Fruit fly (Drosophila melanogaster): ENCODE results near the gene CG5478.

- peak in 1 of 2 experiments; percentile 13 for TF ChIP-seq CTCF (optimal IDR thresholded peaks at IDR 0.05)
- TF ChIP-seq CG8478 (optimal IDR thresholded peaks at IDR 0.05), result no peak
Measured at dm6 chr3R:15972298-15972978, 38.9 kb upstream of the CG5478 start, which contains the start of gene mor.
